Worm (Caenorhabditis elegans) whole organism, L3 larva: ENCODE measurements around the gene F14H12.6.

Experiments
- R02D3.7 ChIP-seq: fragments of 150-350 bp; optimal IDR thresholded peaks from 2 replicates; lab custom pipeline; 2014; ENCODE audit warnings: missing biosample characterization, missing genetic modification characterization
- egl-27 ChIP-seq: sonication (generic microtip); optimal IDR thresholded peaks from 4 replicates; lab custom pipeline; 2017; ENCODE audit warnings: missing biosample characterization, missing genetic modification reagents, missing genetic modification characterization
- elt-3 ChIP-seq, 3 experiments: fragments of 150-350 bp in 1 of 3; sonication (generic microtip) in 2 of 3; optimal IDR thresholded peaks; 2 replicates in 2 of 3; 4 replicates in 1 of 3; lab custom pipeline; 2014 to 2017; ENCODE audit warnings: missing biosample characterization in 3 of 3, missing genetic modification characterization in 3 of 3
- fkh-10 ChIP-seq: sonication (generic microtip); optimal IDR thresholded peaks from 2 replicates; lab custom pipeline; 2017; ENCODE audit warnings: missing biosample characterization, missing genetic modification reagents, missing genetic modification characterization
- fos-1 ChIP-seq: fragments of 150-350 bp; optimal IDR thresholded peaks from 2 replicates; lab custom pipeline; 2014; ENCODE audit warnings: missing biosample characterization, missing genetic modification characterization
- mdl-1 ChIP-seq: fragments of 150-350 bp; optimal IDR thresholded peaks from 2 replicates; lab custom pipeline; 2014; ENCODE audit warnings: missing biosample characterization, missing genetic modification characterization
- mml-1 ChIP-seq: fragments of 150-350 bp; sonication (generic microtip); optimal IDR thresholded peaks from 3 replicates; lab custom pipeline; 2014; ENCODE audit warnings: missing biosample characterization, missing genetic modification characterization
- nhr-23 ChIP-seq: fragments of 150-350 bp; optimal IDR thresholded peaks from 2 replicates; lab custom pipeline; 2014; ENCODE audit warnings: missing biosample characterization, missing genetic modification reagents, missing genetic modification characterization
- nhr-28 ChIP-seq: fragments of 150-350 bp; optimal IDR thresholded peaks from 2 replicates; lab custom pipeline; 2014; ENCODE audit warnings: missing biosample characterization, missing genetic modification characterization
- pha-4 ChIP-seq: fragments of 150-350 bp; optimal IDR thresholded peaks from 2 replicates; lab custom pipeline; 2014; ENCODE audit warnings: missing biosample characterization, missing genetic modification reagents, missing genetic modification characterization
- zag-1 ChIP-seq: fragments of 150-350 bp; optimal IDR thresholded peaks from 2 replicates; lab custom pipeline; 2014; ENCODE audit warnings: missing biosample characterization, missing genetic modification characterization
- ztf-11 ChIP-seq: fragments of 150-350 bp; optimal IDR thresholded peaks from 2 replicates; lab custom pipeline; 2014; ENCODE audit warnings: missing biosample characterization, missing genetic modification characterization
- ztf-4 ChIP-seq: fragments of 150-350 bp; optimal IDR thresholded peaks from 2 replicates; lab custom pipeline; 2014; ENCODE audit warnings: missing biosample characterization, missing genetic modification characterization

ce11 chrX:4377689-4378088, 20.3 kb upstream of the F14H12.6 start, which contains the start of gene R160.12:
- TF ChIP-seq nhr-23 (tag; lab: Kevin White, UChicago), result no peak
- no peak for TF ChIP-seq fkh-10 (GFP tag; lab: Kevin White, UChicago)
- no peak for TF ChIP-seq fos-1
- TF ChIP-seq pha-4, result no peak
- TF ChIP-seq egl-27 (tag; lab: Kevin White, UChicago), result no peak
- no peak for TF ChIP-seq zag-1 (tag; lab: Kevin White, UChicago)
- TF ChIP-seq R02D3.7 (tag; lab: Kevin White, UChicago), result no peak
- no peak for TF ChIP-seq ztf-11
- no peak for TF ChIP-seq mdl-1
- TF ChIP-seq mml-1, result no peak
- TF ChIP-seq ztf-4, result no peak
- TF ChIP-seq elt-3 (tag; optimal IDR thresholded peaks at IDR 0.05; lab: Kevin White, UChicago), result no peak
- no peak for TF ChIP-seq nhr-28 (tag; lab: Kevin White, UChicago)
